Worm (Caenorhabditis elegans): ENCODE data around the gene rps-9.

Gene rps-9

DNA sequence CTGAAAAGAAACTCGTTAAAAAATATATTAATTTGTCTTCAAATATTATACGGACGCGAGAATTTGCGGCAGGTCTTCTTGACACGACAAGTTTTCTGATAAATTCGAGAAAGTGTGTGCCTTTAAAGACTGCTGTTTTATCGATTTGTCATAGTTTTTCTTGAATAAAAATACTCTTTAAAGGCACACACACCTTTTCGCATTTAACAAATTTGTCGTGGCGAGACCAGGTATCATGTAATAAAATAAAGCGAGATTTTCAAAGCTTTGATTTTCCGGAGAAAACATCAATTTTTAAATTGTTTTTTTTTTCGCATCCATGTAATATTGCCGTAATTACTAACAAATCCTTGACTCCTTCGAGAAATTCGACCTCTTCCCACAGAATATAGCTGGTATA, 25.0 kb downstream of the rps-9 start:
- no peak for TF ChIP-seq M03D4.4 (tag; optimal IDR thresholded peaks at IDR 0.05)

DNA sequence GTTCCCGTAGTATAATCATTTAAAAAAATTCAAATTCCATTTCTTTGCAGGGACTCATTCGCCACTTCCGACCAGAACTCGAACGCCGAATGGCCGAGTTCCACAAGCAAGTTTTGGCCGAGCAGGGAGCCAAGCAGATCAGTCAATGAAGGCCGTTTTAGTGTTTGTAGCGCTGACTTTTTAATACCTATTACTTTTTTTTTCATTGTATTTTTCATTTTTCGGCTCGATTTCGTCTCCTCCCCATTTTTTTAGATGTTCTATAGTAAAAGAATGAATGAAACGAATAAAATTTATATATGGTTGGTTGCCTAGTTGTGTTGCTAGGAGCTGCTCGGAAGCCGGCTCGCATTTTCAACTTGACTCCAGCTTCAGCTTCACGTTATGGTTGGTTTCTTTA, 26.3 kb downstream of the rps-9 start, which contains the start of gene C09H10.4:
C09H10.4 (plus strand) TSS at position 301 of the 400 bp plus-strand sequence.
- TF ChIP-seq blmp-1 (tag; optimal IDR thresholded peaks at IDR 0.05), result no peak
- no peak for TF ChIP-seq ceh-83 (GFP tag; optimal IDR thresholded peaks at IDR 0.05)
- TF ChIP-seq snpc-4 (tag; optimal IDR thresholded peaks at IDR 0.05), result no peak
- no peak for TF ChIP-seq nhr-237 (tag; optimal IDR thresholded peaks at IDR 0.05)
- TF ChIP-seq cnd-1 (tag; optimal IDR thresholded peaks at IDR 0.05), result no peak
- TF ChIP-seq mep-1 (tag; optimal IDR thresholded peaks at IDR 0.05), result no peak
- no peak for TF ChIP-seq ceh-39 (tag; optimal IDR thresholded peaks at IDR 0.05)
- no peak for TF ChIP-seq unc-120 (tag; optimal IDR thresholded peaks at IDR 0.05; ENCODE audit: poor library complexity, severe bottlenecking)
- TF ChIP-seq drap-1 (GFP tag; optimal IDR thresholded peaks at IDR 0.05), result no peak
- no peak for TF ChIP-seq lin-13 (tag; optimal IDR thresholded peaks at IDR 0.05)
- no peak for TF ChIP-seq nhr-2 (tag; optimal IDR thresholded peaks at IDR 0.05)
- no peak for TF ChIP-seq ces-1 (GFP tag; optimal IDR thresholded peaks at IDR 0.05)
- TF ChIP-seq unc-39 (tag; optimal IDR thresholded peaks at IDR 0.05), result no peak
- TF ChIP-seq pha-4 (tag; optimal IDR thresholded peaks at IDR 0.05), result no peak
- no peak for TF ChIP-seq tbx-8 (GFP tag; optimal IDR thresholded peaks at IDR 0.05)

DNA sequence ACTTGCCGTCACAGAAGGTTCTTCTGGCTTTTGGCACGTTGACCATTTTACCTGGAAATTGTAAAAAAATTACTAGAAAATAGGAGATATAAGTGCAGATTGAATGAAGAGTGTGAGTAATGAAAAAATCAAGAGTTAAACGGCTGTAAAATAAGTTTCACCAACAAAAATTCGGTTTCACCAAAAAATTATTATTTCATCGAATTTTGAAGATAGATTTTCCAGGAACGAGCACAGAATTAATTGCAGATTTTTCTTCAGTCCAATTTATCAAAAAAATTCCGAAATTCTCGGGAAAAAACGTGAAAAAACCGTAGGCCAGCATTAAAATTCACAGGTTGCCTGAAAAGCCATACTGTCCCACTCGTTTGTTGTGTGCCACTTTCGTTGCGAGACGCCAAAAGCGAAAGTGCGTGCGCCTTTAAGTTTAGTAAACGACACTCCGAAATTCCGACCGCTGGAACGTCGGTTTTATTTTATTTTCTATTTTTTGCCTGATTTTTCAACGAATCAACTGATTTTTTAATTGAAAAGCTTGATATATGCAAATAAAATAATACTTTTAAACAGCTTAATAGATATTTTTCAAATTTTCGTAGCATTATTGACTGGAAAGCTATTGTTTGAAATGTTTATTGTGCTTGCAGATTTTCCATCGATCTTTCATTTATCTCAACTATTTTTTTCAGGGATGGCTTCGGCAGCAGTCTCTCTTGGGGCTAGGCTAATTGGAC, 28.8 kb downstream of the rps-9 start, which contains the start of the genes rpl-36.A and nuo-1:
rpl-36.A (minus strand) TSS at position 51 of the 734 bp plus-strand sequence.
nuo-1 (plus strand) TSS at position 684 of the 734 bp plus-strand sequence.
- no peak for TF ChIP-seq cnd-1 (tag; optimal IDR thresholded peaks at IDR 0.05)
- TF ChIP-seq lin-13 (tag; optimal IDR thresholded peaks at IDR 0.05), result peak; percentile 76
- peak; percentile 4 for TF ChIP-seq drap-1 (GFP tag; optimal IDR thresholded peaks at IDR 0.05)
- TF ChIP-seq ceh-39 (tag; optimal IDR thresholded peaks at IDR 0.05), result peak; percentile 44
- TF ChIP-seq unc-62 (GFP tag; optimal IDR thresholded peaks at IDR 0.05), result peak; percentile 34
- TF ChIP-seq mep-1 (tag; optimal IDR thresholded peaks at IDR 0.05), result peak; percentile 93
- TF ChIP-seq sptf-1 (tag; optimal IDR thresholded peaks at IDR 0.05), result peak; percentile 50
- TF ChIP-seq blmp-1 (tag; optimal IDR thresholded peaks at IDR 0.05), result peak; percentile 89
- TF ChIP-seq unc-120 (tag; optimal IDR thresholded peaks at IDR 0.05; ENCODE audit: poor library complexity, severe bottlenecking), result peak; percentile 80
- peak; percentile 53 for TF ChIP-seq ces-1 (GFP tag; optimal IDR thresholded peaks at IDR 0.05)
- no peak for TF ChIP-seq elt-3 (tag; optimal IDR thresholded peaks at IDR 0.05)
- no peak for TF ChIP-seq lin-32 (GFP tag; optimal IDR thresholded peaks at IDR 0.05)
- TF ChIP-seq sem-2 (GFP tag; optimal IDR thresholded peaks at IDR 0.05), result no peak
- TF ChIP-seq nhr-76 (tag; optimal IDR thresholded peaks at IDR 0.05), result no peak
- no peak for TF ChIP-seq mab-5 (tag; optimal IDR thresholded peaks at IDR 0.05)
- TF ChIP-seq nhr-12 (tag; optimal IDR thresholded peaks at IDR 0.05), result no peak
- TF ChIP-seq nhr-28 (tag; optimal IDR thresholded peaks at IDR 0.05), result no peak
- peak; percentile 73 for TF ChIP-seq pha-4 (tag; optimal IDR thresholded peaks at IDR 0.05)
- TF ChIP-seq hlh-1 (tag; optimal IDR thresholded peaks at IDR 0.05), result peak; percentile 55
- TF ChIP-seq tbx-8 (GFP tag; optimal IDR thresholded peaks at IDR 0.05), result no peak
- peak; percentile 94 for TF ChIP-seq nhr-237 (tag; optimal IDR thresholded peaks at IDR 0.05)
- TF ChIP-seq snpc-4 (tag; optimal IDR thresholded peaks at IDR 0.05), result no peak
- peak; percentile 1 for TF ChIP-seq ham-2 (GFP tag; optimal IDR thresholded peaks at IDR 0.05)
- peak; percentile 98 for TF ChIP-seq lsy-2 (tag; optimal IDR thresholded peaks at IDR 0.05)
- no peak for TF ChIP-seq elt-1 (tag; optimal IDR thresholded peaks at IDR 0.05; ENCODE audit: borderline replicate concordance, insufficient read depth)
- TF ChIP-seq ceh-43 (GFP tag; optimal IDR thresholded peaks at IDR 0.05), result no peak
- TF ChIP-seq flh-1 (GFP tag; optimal IDR thresholded peaks at IDR 0.05), result no peak

DNA sequence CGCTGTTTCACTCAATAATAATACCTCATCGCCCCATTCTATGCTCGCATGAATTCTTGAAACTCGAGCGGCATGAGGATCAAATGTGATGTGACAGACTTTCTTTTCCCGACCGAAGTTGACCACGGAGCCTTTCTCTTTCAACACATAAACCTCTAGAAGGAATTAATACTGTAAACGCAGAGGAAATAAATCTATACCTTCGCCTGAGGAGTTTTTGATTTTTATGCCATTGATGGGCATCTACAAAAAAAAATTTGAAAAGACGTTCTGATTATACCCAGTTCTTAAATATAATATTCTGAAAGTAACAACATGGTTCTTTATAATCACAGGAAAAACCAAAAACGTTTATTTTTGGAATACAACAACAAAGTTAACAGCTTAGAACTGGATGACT, 29.9 kb downstream of the rps-9 start, which contains the start of gene nbs-1:
nbs-1 (minus strand) TSS at position 246 of the 400 bp plus-strand sequence.
- TF ChIP-seq tbx-8 (GFP tag; optimal IDR thresholded peaks at IDR 0.05) (no peak), nhr-237 (tag; optimal IDR thresholded peaks at IDR 0.05) (no peak), nhr-12 (tag; optimal IDR thresholded peaks at IDR 0.05) (no peak)

DNA sequence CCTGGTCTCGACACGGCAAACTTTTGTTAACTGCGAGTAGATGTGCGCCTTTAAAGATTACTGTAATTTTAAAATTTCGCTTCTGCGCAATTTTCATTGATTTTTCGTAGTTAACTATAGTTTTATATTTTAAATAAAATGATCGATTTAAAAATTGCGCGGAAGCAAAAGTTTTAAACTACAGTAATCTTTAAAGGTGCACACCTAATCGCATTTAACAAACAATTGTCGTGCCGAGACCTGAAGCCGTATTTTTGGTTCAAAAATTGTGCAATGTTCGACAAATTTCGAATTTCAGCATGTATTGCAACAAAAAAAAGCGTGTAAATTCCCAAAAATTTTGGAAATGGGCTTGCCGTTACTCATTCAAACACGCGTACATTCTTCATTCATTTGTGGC, 31.7 kb downstream of the rps-9 start:
- TF ChIP-seq mab-5 (tag; optimal IDR thresholded peaks at IDR 0.05) (no peak), mls-2 (tag; optimal IDR thresholded peaks at IDR 0.05) (no peak), nhr-237 (tag; optimal IDR thresholded peaks at IDR 0.05) (no peak), blmp-1 (tag; optimal IDR thresholded peaks at IDR 0.05) (no peak), nhr-2 (tag; optimal IDR thresholded peaks at IDR 0.05) (no peak), hlh-1 (tag; optimal IDR thresholded peaks at IDR 0.05) (no peak), ham-2 (GFP tag; optimal IDR thresholded peaks at IDR 0.05) (no peak), ceh-43 (GFP tag; optimal IDR thresholded peaks at IDR 0.05) (no peak), pha-4 (tag; optimal IDR thresholded peaks at IDR 0.05) (no peak), cnd-1 (tag; optimal IDR thresholded peaks at IDR 0.05) (no peak), nhr-28 (tag; optimal IDR thresholded peaks at IDR 0.05) (no peak), lin-32 (GFP tag; optimal IDR thresholded peaks at IDR 0.05) (no peak), sptf-1 (tag; optimal IDR thresholded peaks at IDR 0.05) (no peak)
